Worm (Caenorhabditis elegans): Measurements from ENCODE around the gene hsp-90.

Gene hsp-90

DNA sequence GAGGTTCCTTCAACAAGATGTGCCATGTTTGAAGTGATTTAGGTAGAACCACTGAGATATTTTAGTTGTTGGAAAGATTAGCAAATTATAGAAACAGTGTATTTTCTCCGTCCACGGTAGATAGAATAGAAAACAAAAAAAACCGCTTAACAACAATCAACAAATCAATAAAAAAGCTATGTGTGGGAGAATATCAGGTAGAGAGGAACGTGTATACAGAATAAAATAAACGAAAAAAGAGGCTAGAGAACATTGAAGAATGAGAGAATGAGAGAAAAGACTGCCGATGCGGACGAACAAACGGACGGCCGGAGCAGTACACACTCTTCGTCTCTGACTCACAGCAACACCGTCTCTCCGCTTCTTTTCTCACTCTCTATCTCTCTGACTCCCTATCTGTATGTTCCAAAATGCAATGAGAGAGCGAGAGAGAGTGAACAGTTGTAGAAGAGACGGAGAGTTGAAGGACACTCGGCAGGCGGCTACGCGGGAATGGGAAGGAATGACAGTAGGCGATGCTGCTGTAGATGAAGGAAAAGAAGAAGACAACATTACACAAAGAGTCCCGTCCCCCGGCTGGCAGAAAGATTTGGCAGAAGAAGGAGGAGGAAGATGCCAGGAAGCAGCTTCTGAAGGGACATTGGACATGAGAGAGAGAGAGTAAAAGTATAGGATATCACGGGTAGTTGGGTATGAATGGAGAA lies 12.0 kb downstream of the hsp-90 start, which contains the start of gene unc-112 (continued):
- TF ChIP-seq isw-1 (GFP tag; IDR thresholded peaks at IDR 0.05) (no peak), fkh-4 (tag; optimal IDR thresholded peaks at IDR 0.05; ENCODE audit: borderline replicate concordance) (no peak), rnt-1 (tag; optimal IDR thresholded peaks at IDR 0.05) (peak; percentile 64), unc-30 (tag; optimal IDR thresholded peaks at IDR 0.05) (no peak), alr-1 (tag; optimal IDR thresholded peaks at IDR 0.05; ENCODE audit: borderline replicate concordance) (no peak), sup-37 (GFP tag; optimal IDR thresholded peaks at IDR 0.05) (no peak), mef-2 (tag; optimal IDR thresholded peaks at IDR 0.05) (no peak), lin-15B (tag; optimal IDR thresholded peaks at IDR 0.05) (no peak), nhr-84 (tag; optimal IDR thresholded peaks at IDR 0.05) (no peak), lir-3 (tag; optimal IDR thresholded peaks at IDR 0.05; ENCODE audit: poor library complexity) (peak; percentile 12), ces-1 (GFP tag; optimal IDR thresholded peaks at IDR 0.05) (no peak), pqm-1 (tag; optimal IDR thresholded peaks at IDR 0.05) (no peak), lsy-2 (tag; optimal IDR thresholded peaks at IDR 0.05) (peak; percentile 46 to 84), pax-3 (tag; optimal IDR thresholded peaks at IDR 0.05) (no peak), nhr-237 (tag; optimal IDR thresholded peaks at IDR 0.05) (no peak), nhr-77 (tag; optimal IDR thresholded peaks at IDR 0.05) (no peak), sox-4 (tag; optimal IDR thresholded peaks at IDR 0.05) (no peak), lin-35 (GFP tag; optimal IDR thresholded peaks at IDR 0.05) (peak; percentile 57 to 65), aly-2 (tag; optimal IDR thresholded peaks at IDR 0.05) (peak; percentile 5), F16B12.6 (tag; optimal IDR thresholded peaks at IDR 0.05) (peak; percentile 18), ceh-8 (GFP tag; optimal IDR thresholded peaks at IDR 0.05) (no peak), lin-13 (GFP tag; optimal IDR thresholded peaks at IDR 0.05) (peak; percentile 1), egl-27 (tag; optimal IDR thresholded peaks at IDR 0.05) (peak in 1 of 2 experiments; percentile 42), zag-1 (tag; optimal IDR thresholded peaks at IDR 0.05) (no peak), nhr-90 (tag; optimal IDR thresholded peaks at IDR 0.05; ENCODE audit: poor library complexity) (peak; percentile 53), zip-4 (GFP tag; optimal IDR thresholded peaks at IDR 0.05) (no peak), unc-98 (GFP tag; IDR thresholded peaks at IDR 0.05) (no peak), hlh-17 (GFP tag; optimal IDR thresholded peaks at IDR 0.05; ENCODE audit: borderline replicate concordance) (no peak), xbp-1 (tag; optimal IDR thresholded peaks at IDR 0.05) (peak; percentile 47), aha-1 (tag; optimal IDR thresholded peaks at IDR 0.05) (no peak), nhr-28 (tag; optimal IDR thresholded peaks at IDR 0.05) (no peak), dpl-1 (GFP tag; optimal IDR thresholded peaks at IDR 0.05) (peak; percentile 41 to 62 (median 44)), efl-1 (optimal IDR thresholded peaks at IDR 0.05) (peak; percentile 67 to 75), efl-1 (GFP tag; optimal IDR thresholded peaks at IDR 0.05 in 1 of 2) (peak; percentile 40 to 94), fos-1 (tag; optimal IDR thresholded peaks at IDR 0.05) (peak; percentile 75), fkh-10 (GFP tag; optimal IDR thresholded peaks at IDR 0.05) (peak; percentile 5), ama-1 (optimal IDR thresholded peaks at IDR 0.05) (no peak), tbx-2 (tag; optimal IDR thresholded peaks at IDR 0.05) (peak; percentile 33), jun-1 (tag; optimal IDR thresholded peaks at IDR 0.05) (peak; percentile 49), mab-9 (GFP tag; IDR thresholded peaks at IDR 0.05) (no peak), nhr-12 (tag; optimal IDR thresholded peaks at IDR 0.05) (no peak), ceh-90 (tag; optimal IDR thresholded peaks at IDR 0.05) (no peak), fkh-8 (tag; optimal IDR thresholded peaks at IDR 0.05) (no peak), lin-14 (GFP tag; optimal IDR thresholded peaks at IDR 0.05) (peak; percentile 98), mdl-1 (tag; optimal IDR thresholded peaks at IDR 0.05) (peak in 1 of 2 experiments; percentile 50), nhr-20 (tag; optimal IDR thresholded peaks at IDR 0.05) (peak; percentile 76), ztf-11 (tag; optimal IDR thresholded peaks at IDR 0.05) (no peak), ztf-4 (tag; optimal IDR thresholded peaks at IDR 0.05) (peak; percentile 43), snu-23 (GFP tag; optimal IDR thresholded peaks at IDR 0.05) (peak; percentile 84), C34B4.2 (tag; optimal IDR thresholded peaks at IDR 0.05) (no peak), efl-3 (GFP tag; optimal IDR thresholded peaks at IDR 0.05) (no peak), vab-15 (tag; optimal IDR thresholded peaks at IDR 0.05) (no peak)
